Fruit fly (Drosophila melanogaster): ENCODE measurements around the gene CG16952.

CG16952 gene

dm6 chrX:15909564-15910284 lies 39.7 kb downstream of the CG16952 start, which contains the start of gene CycD (continued):
- TF ChIP-seq Hr78 (GFP tag; optimal IDR thresholded peaks at IDR 0.05) (no peak), Ets97D (GFP tag; optimal IDR thresholded peaks at IDR 0.05) (peak; percentile 61), ac (GFP tag; optimal IDR thresholded peaks at IDR 0.05) (no peak), CG7987 (GFP tag; optimal IDR thresholded peaks at IDR 0.05) (no peak), inv (GFP tag; IDR thresholded peaks at IDR 0.05; ENCODE audit: partially characterized antibody) (peak; percentile 21; the same call in 1 of the 2 replicates), peb (GFP tag; IDR thresholded peaks at IDR 0.05) (no peak), CG11247 (GFP tag; IDR thresholded peaks at IDR 0.05) (0 out of 2 replicates have a peak, but pooled peaks have one; percentile 22), HLH4C (GFP tag; IDR thresholded peaks at IDR 0.05; ENCODE audit: partially characterized antibody) (peak; percentile 48), pita (GFP tag; optimal IDR thresholded peaks at IDR 0.05) (no peak), CG17359 (tag; optimal IDR thresholded peaks at IDR 0.05) (no peak), CG9932 (GFP tag; IDR thresholded peaks at IDR 0.05) (no peak), tll (GFP tag; optimal IDR thresholded peaks at IDR 0.05) (no peak), CG14860 (GFP tag; IDR thresholded peaks at IDR 0.05; ENCODE audit: partially characterized antibody) (0 out of 3 replicates have a peak, but pooled peaks have one; percentile 20), gem (tag; optimal IDR thresholded peaks at IDR 0.05) (peak; percentile 62), Mad (GFP tag; optimal IDR thresholded peaks at IDR 0.05) (peak; percentile 51), CG12155 (GFP tag; optimal IDR thresholded peaks at IDR 0.05) (no peak), Hr51 (GFP tag; optimal IDR thresholded peaks at IDR 0.05) (no peak), CG31388 (GFP tag; optimal IDR thresholded peaks at IDR 0.05) (no peak), Mes4 (GFP tag; optimal IDR thresholded peaks at IDR 0.05) (no peak), CG12769 (tag; optimal IDR thresholded peaks at IDR 0.05) (no peak), CG6254 (GFP tag; optimal IDR thresholded peaks at IDR 0.05) (no peak), CG14014 (GFP tag; IDR thresholded peaks at IDR 0.05) (0 out of 2 replicates have a peak, but pooled peaks have one; percentile 5), ase (GFP tag; IDR thresholded peaks at IDR 0.05) (no peak; the same call in 1 of the 3 replicates), trem (tag; optimal IDR thresholded peaks at IDR 0.05) (peak; percentile 4), B-H1 (GFP tag; IDR thresholded peaks at IDR 0.05) (no peak), Oli (tag; optimal IDR thresholded peaks at IDR 0.05) (no peak), CTCF (GFP tag; optimal IDR thresholded peaks at IDR 0.05) (no peak), CG8765 (GFP tag; IDR thresholded peaks at IDR 0.05) (no peak; the same call in 1 of the 2 replicates), Scr (GFP tag; IDR thresholded peaks at IDR 0.05; ENCODE audit: partially characterized antibody) (peak; percentile 51), pho (GFP tag; optimal IDR thresholded peaks at IDR 0.05) (no peak), Stat92E (GFP tag; optimal IDR thresholded peaks at IDR 0.05) (no peak), zf30C (GFP tag; optimal IDR thresholded peaks at IDR 0.05) (no peak), CG42726 (GFP tag; IDR thresholded peaks at IDR 0.05; ENCODE audit: partially characterized antibody) (peak; percentile 62; the same call in 1 of the 2 replicates), ssp (GFP tag; IDR thresholded peaks at IDR 0.05) (peak; percentile 93), Taf1 (GFP tag; IDR thresholded peaks at IDR 0.05) (no peak), sna (GFP tag; IDR thresholded peaks at IDR 0.05; ENCODE audit: partially characterized antibody) (no peak), BEAF-32 (GFP tag; optimal IDR thresholded peaks at IDR 0.05) (peak; percentile 69), CG13123 (GFP tag; optimal IDR thresholded peaks at IDR 0.05) (no peak), CG4820 (GFP tag; optimal IDR thresholded peaks at IDR 0.05) (no peak), onecut (GFP tag; IDR thresholded peaks at IDR 0.05) (peak; percentile 65), CG1792 (GFP tag; optimal IDR thresholded peaks at IDR 0.05) (peak; percentile 68), Med (GFP tag) (peak; percentile 81), CG11695 (GFP tag; IDR thresholded peaks at IDR 0.05) (no peak), vnd (GFP tag; IDR thresholded peaks at IDR 0.05; ENCODE audit: partially characterized antibody) (peak; percentile 36; the same call in 1 of the 3 replicates), CG11398 (GFP tag; optimal IDR thresholded peaks at IDR 0.05) (no peak), sisA (GFP tag; IDR thresholded peaks at IDR 0.05) (peak; percentile 71; the same call in 1 of the 2 replicates), CG18011 (GFP tag; optimal IDR thresholded peaks at IDR 0.05) (peak; percentile 96), gcm2 (GFP tag; optimal IDR thresholded peaks at IDR 0.05) (no peak)

Measured in whole organism, embryonic.